Fruit fly (Drosophila melanogaster) whole organism, embryonic: ENCODE measurements around the gene CG31960.
A peak's percentile ranks its signal among the peaks of the same experiment; 100 is the strongest.

ENCODE experiments used
- Aef1 ChIP-seq: fragments of 200-800 bp; sonication (Bioruptor generic); IDR thresholded peaks from 3 replicates; pipeline ENCODE4 v1.3.6; 2022; ENCODE audit warnings: missing biosample characterization, missing genetic modification characterization
- CG12219 ChIP-seq: fragments of 200-800 bp; sonication (Bioruptor generic); optimal IDR thresholded peaks from 3 replicates; lab custom pipeline; 2018; ENCODE audit warnings: missing biosample characterization, mild to moderate bottlenecking, missing genetic modification characterization
- CG12769 ChIP-seq: fragments of 200-800 bp; sonication (Bioruptor generic); optimal IDR thresholded peaks from 2 replicates; lab custom pipeline; 2019; ENCODE audit warnings: missing biosample characterization, mild to moderate bottlenecking, missing genetic modification characterization, moderate library complexity
- CG18011 ChIP-seq: fragments of 200-800 bp; sonication (Bioruptor generic); optimal IDR thresholded peaks from 2 replicates; lab custom pipeline; 2017; ENCODE audit warnings: missing biosample characterization, missing genetic modification characterization, mild to moderate bottlenecking, moderate library complexity, missing genotype
- CG18262 ChIP-seq: fragments of 200-800 bp; optimal IDR thresholded peaks from 3 replicates; lab custom pipeline; 2019; ENCODE audit warnings: missing biosample characterization, mild to moderate bottlenecking, missing genetic modification characterization, moderate library complexity
- CG18764 ChIP-seq: fragments of 200-800 bp; sonication (Bioruptor generic); optimal IDR thresholded peaks from 3 replicates; lab custom pipeline; 2016; ENCODE audit warnings: missing biosample characterization, missing genetic modification characterization
- CG2199 ChIP-seq: fragments of 200-800 bp; sonication (Bioruptor generic); IDR thresholded peaks from 3 replicates; pipeline ENCODE4 v1.3.6; 2022; ENCODE audit warnings: missing biosample characterization, missing genetic modification characterization
- CG2678 ChIP-seq: fragments of 200-800 bp; sonication (Bioruptor generic); optimal IDR thresholded peaks from 3 replicates; lab custom pipeline; 2019; ENCODE audit warnings: missing biosample characterization, mild to moderate bottlenecking, missing genetic modification characterization, moderate library complexity
- CG30431 ChIP-seq: fragments of 200-800 bp; sonication (Bioruptor generic); optimal IDR thresholded peaks from 2 replicates; lab custom pipeline; 2017; ENCODE audit warnings: missing biosample characterization, missing genetic modification characterization
- CG31365 ChIP-seq: fragments of 200-800 bp; sonication (Bioruptor generic); optimal IDR thresholded peaks from 2 replicates; lab custom pipeline; 2018; ENCODE audit warnings: missing biosample characterization, mild to moderate bottlenecking, missing genetic modification characterization
- CG31388 ChIP-seq: fragments of 200-800 bp; sonication (Bioruptor generic); optimal IDR thresholded peaks from 2 replicates; lab custom pipeline; 2016; ENCODE audit warnings: missing biosample characterization, missing genetic modification characterization
- CG3163 ChIP-seq: fragments of 200-800 bp; sonication (Bioruptor generic); optimal IDR thresholded peaks from 3 replicates; lab custom pipeline; 2016; ENCODE audit warnings: missing biosample characterization, missing genetic modification characterization
- CG3838 ChIP-seq: fragments of 200-800 bp; sonication (Bioruptor generic); optimal IDR thresholded peaks from 3 replicates; lab custom pipeline; 2016; ENCODE audit warnings: missing biosample characterization, missing genetic modification characterization
- CG8089 ChIP-seq: fragments of 200-800 bp; sonication (Bioruptor generic); optimal IDR thresholded peaks from 3 replicates; lab custom pipeline; 2016; ENCODE audit warnings: missing biosample characterization, missing genetic modification characterization
- CG8359 ChIP-seq: fragments of 200-800 bp; sonication (Bioruptor generic); optimal IDR thresholded peaks from 2 replicates; lab custom pipeline; 2017; ENCODE audit warnings: missing biosample characterization, mild to moderate bottlenecking, missing genetic modification characterization, borderline replicate concordance
- CG9437 ChIP-seq: fragments of 200-800 bp; sonication (Bioruptor generic); optimal IDR thresholded peaks from 2 replicates; lab custom pipeline; 2018; ENCODE audit warnings: missing biosample characterization, mild to moderate bottlenecking, missing genetic modification characterization
- CkIIα-i1 ChIP-seq: fragments of 200-800 bp; sonication (Bioruptor generic); IDR thresholded peaks from 2 replicates; pipeline ENCODE4 v1.3.6; 2022; ENCODE audit warnings: missing biosample characterization, missing genetic modification characterization
- CoRest ChIP-seq: fragments of 200-800 bp; sonication (Bioruptor generic); optimal IDR thresholded peaks from 3 replicates; lab custom pipeline; 2018; ENCODE audit warnings: missing biosample characterization, mild to moderate bottlenecking, missing genetic modification characterization, moderate library complexity
- Dfd ChIP-seq, 2 experiments: fragments of >200 bp; optimal IDR thresholded peaks; 2 replicates each; lab custom pipeline; 2017; ENCODE audit warnings: missing biosample characterization in 2 of 2, missing genetic modification characterization in 2 of 2
- Fer3 ChIP-seq: fragments of 200-800 bp; sonication (Bioruptor generic); optimal IDR thresholded peaks from 2 replicates; lab custom pipeline; 2018; ENCODE audit warnings: missing biosample characterization, mild to moderate bottlenecking, missing genetic modification characterization, moderate library complexity
- HLH54F ChIP-seq: fragments of 200-800 bp; sonication (Bioruptor generic); optimal IDR thresholded peaks from 3 replicates; lab custom pipeline; 2016; ENCODE audit warnings: missing biosample characterization, missing genetic modification characterization
- Hmx ChIP-seq: fragments of 200-800 bp; sonication (Bioruptor generic); optimal IDR thresholded peaks from 2 replicates; lab custom pipeline; 2016; ENCODE audit warnings: missing biosample characterization, missing genetic modification characterization
- Hr39 ChIP-seq: fragments of >200 bp; optimal IDR thresholded peaks from 2 replicates; lab custom pipeline; 2017
- MBD-R2 ChIP-seq: fragments of 200-800 bp; sonication (Bioruptor generic); IDR thresholded peaks from 2 replicates; pipeline ENCODE4 v1.3.6; 2022; ENCODE audit warnings: missing biosample characterization, missing genetic modification characterization
- Med ChIP-seq: fragments of 200-800 bp; sonication (Bioruptor generic); peaks from one replicate; lab custom pipeline; 2016; ENCODE audit warnings: missing biosample characterization, missing genetic modification characterization, mild to moderate bottlenecking, inconsistent platforms, moderate library complexity
- NK7.1 ChIP-seq: fragments of 200-800 bp; sonication (Bioruptor generic); optimal IDR thresholded peaks from 3 replicates; lab custom pipeline; 2016; ENCODE audit warnings: missing biosample characterization, missing genetic modification characterization
- Neu2 ChIP-seq: fragments of 200-800 bp; sonication (Bioruptor generic); optimal IDR thresholded peaks from 3 replicates; lab custom pipeline; 2016; ENCODE audit warnings: missing biosample characterization, missing genetic modification characterization, borderline replicate concordance
- Pdp1 ChIP-seq, 2 experiments: fragments of 200-800 bp; sonication (Bioruptor generic); optimal IDR thresholded peaks; 3 replicates each; lab custom pipeline; 2016; ENCODE audit warnings: missing biosample characterization in 2 of 2, missing genetic modification characterization in 2 of 2, mild to moderate bottlenecking in 1 of 2, moderate library complexity in 1 of 2
- Rfx ChIP-seq: fragments of 200-800 bp; sonication (Bioruptor generic); IDR thresholded peaks from 2 replicates; pipeline ENCODE4 v1.3.6; 2022; ENCODE audit warnings: missing biosample characterization, missing genetic modification characterization
- Sox100B ChIP-seq: fragments of 200-800 bp; sonication (Bioruptor generic); optimal IDR thresholded peaks from 3 replicates; lab custom pipeline; 2018; ENCODE audit warnings: missing biosample characterization, mild to moderate bottlenecking, missing genetic modification characterization
- Ssrp ChIP-seq: fragments of 200-800 bp; sonication (Bioruptor generic); optimal IDR thresholded peaks from 2 replicates; lab custom pipeline; 2018; ENCODE audit warnings: missing biosample characterization, mild to moderate bottlenecking, missing genetic modification characterization, moderate library complexity
- ato ChIP-seq: fragments of 200-800 bp; sonication (Bioruptor generic); IDR thresholded peaks from 2 replicates; pipeline ENCODE4 v1.3.6; 2022; ENCODE audit warnings: missing biosample characterization, missing genetic modification characterization; ENCODE audit not compliant: partially characterized antibody
- bcd ChIP-seq: fragments of 200-800 bp; sonication (Bioruptor generic); optimal IDR thresholded peaks from 2 replicates; lab custom pipeline; 2017; ENCODE audit warnings: missing biosample characterization, mild to moderate bottlenecking, missing genetic modification characterization
- btn ChIP-seq: fragments of 200-800 bp; sonication (Bioruptor generic); optimal IDR thresholded peaks from 2 replicates; lab custom pipeline; 2016; ENCODE audit warnings: missing biosample characterization, missing genetic modification characterization
- dpn ChIP-seq, 2 experiments: fragments of 200-800 bp; sonication (Bioruptor generic); optimal IDR thresholded peaks; 3 replicates each; lab custom pipeline; 2016; ENCODE audit warnings: missing biosample characterization in 2 of 2, missing genetic modification characterization in 2 of 2
- emc ChIP-seq: fragments of 200-800 bp; sonication (Bioruptor generic); optimal IDR thresholded peaks from 2 replicates; lab custom pipeline; 2016; ENCODE audit warnings: missing biosample characterization, missing genetic modification characterization
- ewg ChIP-seq: fragments of 200-800 bp; sonication (Bioruptor generic); optimal IDR thresholded peaks from 3 replicates; lab custom pipeline; 2017; ENCODE audit warnings: mild to moderate bottlenecking, missing biosample characterization, missing genetic modification reagents, missing genetic modification characterization
- fd3F ChIP-seq: fragments of 200-800 bp; sonication (Bioruptor generic); optimal IDR thresholded peaks from 2 replicates; lab custom pipeline; 2018; ENCODE audit warnings: missing biosample characterization, mild to moderate bottlenecking, missing genetic modification characterization, moderate library complexity
- gfzf ChIP-seq: fragments of 200-800 bp; sonication (Bioruptor generic); optimal IDR thresholded peaks from 2 replicates; lab custom pipeline; 2016; ENCODE audit warnings: missing biosample characterization, mild to moderate bottlenecking, missing genetic modification characterization, moderate library complexity
- gsb-n ChIP-seq: fragments of 200-800 bp; sonication (Bioruptor generic); optimal IDR thresholded peaks from 3 replicates; lab custom pipeline; 2018; ENCODE audit warnings: missing biosample characterization, mild to moderate bottlenecking, missing genetic modification characterization
- hbn ChIP-seq: fragments of 200-800 bp; sonication (Bioruptor generic); IDR thresholded peaks from 2 replicates; pipeline ENCODE4 v1.3.6; 2022; ENCODE audit warnings: missing biosample characterization, missing genetic modification characterization; ENCODE audit not compliant: partially characterized antibody
- peb ChIP-seq: fragments of 200-800 bp; sonication (Bioruptor generic); IDR thresholded peaks from 2 replicates; pipeline ENCODE4 v1.3.6; 2022; ENCODE audit warnings: missing biosample characterization, missing genetic modification characterization
- pum ChIP-seq: fragments of 200-800 bp; sonication (Bioruptor generic); optimal IDR thresholded peaks from 2 replicates; lab custom pipeline; 2016; ENCODE audit warnings: missing biosample characterization, missing genetic modification characterization
- ro ChIP-seq: fragments of 200-800 bp; sonication (Bioruptor generic); IDR thresholded peaks from 2 replicates; pipeline ENCODE4 v1.3.6; 2022; ENCODE audit warnings: missing biosample characterization, missing genetic modification characterization
- row ChIP-seq: fragments of 200-800 bp; sonication (Bioruptor generic); IDR thresholded peaks from 3 replicates; pipeline ENCODE4 v1.3.6; 2022; ENCODE audit warnings: missing biosample characterization, missing genetic modification characterization
- schlank ChIP-seq: fragments of 200-800 bp; sonication (Bioruptor generic); optimal IDR thresholded peaks from 2 replicates; lab custom pipeline; 2018; ENCODE audit warnings: missing biosample characterization, mild to moderate bottlenecking, missing genetic modification characterization
- stwl ChIP-seq: fragments of 200-800 bp; sonication (Bioruptor generic); optimal IDR thresholded peaks from 3 replicates; lab custom pipeline; 2018; ENCODE audit warnings: missing biosample characterization, mild to moderate bottlenecking, missing genetic modification characterization, moderate library complexity
- ttk ChIP-seq: fragments of 200-800 bp; sonication (Bioruptor generic); IDR thresholded peaks from 2 replicates; pipeline ENCODE4 v2.1.2; 2022; ENCODE audit warnings: missing biosample characterization, missing genetic modification characterization
- unpg ChIP-seq: fragments of 200-800 bp; sonication (Bioruptor generic); optimal IDR thresholded peaks from 3 replicates; lab custom pipeline; 2018; ENCODE audit warnings: missing biosample characterization, mild to moderate bottlenecking, missing genetic modification characterization, moderate library complexity
- zen2 ChIP-seq: fragments of 200-800 bp; sonication (Bioruptor generic); IDR thresholded peaks from 3 replicates; pipeline ENCODE4 v1.3.6; 2022; ENCODE audit warnings: missing biosample characterization, missing genetic modification characterization; ENCODE audit not compliant: partially characterized antibody

Gene CG31960

dm6 chr2L:3776614-3777196 is 8.0 kb upstream of the CG31960 start (continued):
- TF ChIP-seq CG9437 (GFP tag; lab: Kevin White, UChicago) (peak; percentile 79), CG30431 (GFP tag; lab: Kevin White, UChicago) (peak; percentile 47), zen2 (GFP tag; lab: Robert Waterston, UW) (no peak), emc (GFP tag; lab: Kevin White, UChicago) (no peak), ewg (GFP tag; lab: Kevin White, UChicago) (peak; percentile 70), CG8359 (GFP tag; lab: Kevin White, UChicago) (peak; percentile 71), NK7.1 (GFP tag; lab: Kevin White, UChicago) (peak; percentile 2), CG2199 (GFP tag; lab: Robert Waterston, UW) (no peak), gfzf (GFP tag; lab: Kevin White, UChicago) (no peak), Hr39 (no peak), bcd (GFP tag; lab: Kevin White, UChicago) (peak; percentile 80), ttk (GFP tag; lab: Robert Waterston, UW) (peak; percentile 89), Ssrp (peak; percentile 89), schlank (tag; lab: Kevin White, UChicago) (no peak), Sox100B (GFP tag; lab: Kevin White, UChicago) (peak; percentile 59), Dfd (GFP tag; optimal IDR thresholded peaks at IDR 0.05; lab: Kevin White, UChicago) (no peak), CG8089 (GFP tag; lab: Kevin White, UChicago) (no peak), ro (GFP tag; lab: Robert Waterston, UW) (peak; percentile 82), CG3163 (GFP tag; lab: Kevin White, UChicago) (no peak), CG31365 (no peak), Hmx (no peak), CG18262 (tag; lab: Kevin White, UChicago) (peak; percentile 97), CoRest (tag; lab: Kevin White, UChicago) (peak; percentile 94), unpg (peak; percentile 92), CG3838 (GFP tag; lab: Kevin White, UChicago) (no peak), Fer3 (peak; percentile 79), Neu2 (GFP tag; lab: Kevin White, UChicago) (no peak), Rfx (GFP tag; lab: Robert Waterston, UW) (peak; percentile 67), btn (no peak), Pdp1 (GFP tag; optimal IDR thresholded peaks at IDR 0.05; lab: Kevin White, UChicago) (no peak), fd3F (GFP tag; lab: Kevin White, UChicago) (peak; percentile 76), Med (GFP tag; lab: Kevin White, UChicago) (peak; percentile 70), HLH54F (GFP tag; lab: Kevin White, UChicago) (no peak), CG18764 (peak; percentile 56), CG12769 (tag; lab: Kevin White, UChicago) (peak; percentile 32), CG31388 (GFP tag; lab: Kevin White, UChicago) (peak; percentile 58), pum (GFP tag; lab: Kevin White, UChicago) (no peak), peb (peak; percentile 71), ato (GFP tag; lab: Robert Waterston, UW) (no peak), CG12219 (GFP tag; lab: Kevin White, UChicago) (peak; percentile 37), stwl (peak; percentile 53), hbn (GFP tag; lab: Robert Waterston, UW) (no peak), CkIIα-i1 (no peak), MBD-R2 (peak; percentile 57; the same call in 1 of the 2 replicates), Aef1 (GFP tag; lab: Robert Waterston, UW) (peak; percentile 74), gsb-n (peak; percentile 92), dpn (GFP tag; optimal IDR thresholded peaks at IDR 0.05; lab: Kevin White, UChicago) (peak in 1 of 2 experiments; percentile 78), CG18011 (GFP tag; lab: Kevin White, UChicago) (peak; percentile 1), row (GFP tag; lab: Robert Waterston, UW) (peak; percentile 88), CG2678 (peak; percentile 94)
